Fruit fly (Drosophila melanogaster): Measurements from ENCODE around the gene CG6012.

DNA sequence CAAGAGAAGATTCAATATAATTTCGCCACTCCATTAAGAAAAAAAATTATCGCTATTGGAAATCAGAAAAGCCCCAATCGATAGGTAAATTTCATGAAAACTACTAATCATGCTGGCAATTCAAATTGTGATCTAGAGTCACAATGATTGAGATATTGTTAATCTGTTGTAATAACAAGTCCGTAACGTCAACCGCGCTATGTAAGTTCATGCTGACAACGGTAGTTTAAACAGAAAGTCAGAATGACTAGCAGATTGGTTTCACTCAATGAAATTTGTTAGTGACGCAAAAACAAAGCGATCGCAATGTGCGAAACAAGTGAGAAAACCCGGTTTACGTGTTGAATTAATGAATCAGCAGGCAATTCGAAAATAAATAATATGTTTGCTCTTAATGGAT, 4.2 kb downstream of the CG6012 start:
- TF ChIP-seq lz (GFP tag; optimal IDR thresholded peaks at IDR 0.05) (no peak), CG6276 (GFP tag; optimal IDR thresholded peaks at IDR 0.05) (no peak), CG3032 (tag; optimal IDR thresholded peaks at IDR 0.05) (no peak), Sox15 (GFP tag; optimal IDR thresholded peaks at IDR 0.05) (no peak), CG6854 (GFP tag; optimal IDR thresholded peaks at IDR 0.05) (no peak)
